Worm (Caenorhabditis elegans) whole organism, L4 larva: Measurements from ENCODE around the gene tra-3.

ENCODE experiments used
- D1046.2 ChIP-seq: fragments of 200-800 bp; sonication (Bioruptor generic); IDR thresholded peaks from 2 replicates; pipeline ENCODE4 v1.3.6; 2022; ENCODE audit warnings: missing genetic modification characterization, missing compliant biosample characterization
- ama-1 ChIP-seq: fragments of 150-350 bp; optimal IDR thresholded peaks from 2 replicates; lab custom pipeline; 2014; ENCODE audit warnings: inconsistent platforms, mixed read lengths
- arid-1 ChIP-seq: fragments of 200-800 bp; sonication (Bioruptor generic); conservative IDR thresholded peaks from 2 replicates; pipeline ENCODE4 v1.3.6; 2022; ENCODE audit warnings: missing genetic modification reagents, missing genetic modification characterization, missing compliant biosample characterization
- attf-4 ChIP-seq: sonication (generic microtip); optimal IDR thresholded peaks from 3 replicates; lab custom pipeline; 2017; ENCODE audit warnings: missing biosample characterization, missing genetic modification characterization
- daf-12 ChIP-seq: fragments of 150-350 bp; optimal IDR thresholded peaks from 2 replicates; lab custom pipeline; 2014; ENCODE audit warnings: missing biosample characterization, missing genetic modification reagents, missing genetic modification characterization
- dpl-1 ChIP-seq: fragments of 150-350 bp; optimal IDR thresholded peaks from 2 replicates; lab custom pipeline; 2014; ENCODE audit warnings: missing biosample characterization, missing genetic modification reagents, missing genetic modification characterization
- fos-1 ChIP-seq: fragments of 150-350 bp; optimal IDR thresholded peaks from 2 replicates; lab custom pipeline; 2014; ENCODE audit warnings: missing biosample characterization, missing genetic modification characterization
- lin-39 ChIP-seq: fragments of 150-350 bp; optimal IDR thresholded peaks from 2 replicates; lab custom pipeline; 2014; ENCODE audit warnings: missing biosample characterization, missing genetic modification reagents, missing genetic modification characterization
- lsy-2 ChIP-seq, 2 experiments: fragments of 150-350 bp in 1 of 2; sonication (generic microtip) in 1 of 2; optimal IDR thresholded peaks; 2 replicates each; lab custom pipeline; 2014 to 2017; ENCODE audit warnings: missing biosample characterization in 2 of 2, missing genetic modification characterization in 2 of 2
- nhr-102 ChIP-seq: sonication (generic microtip); optimal IDR thresholded peaks from 2 replicates; lab custom pipeline; 2016; ENCODE audit warnings: mild to moderate bottlenecking, missing genetic modification characterization, moderate library complexity, missing compliant biosample characterization
- nhr-11 ChIP-seq: fragments of 150-350 bp; optimal IDR thresholded peaks from 2 replicates; lab custom pipeline; 2014; ENCODE audit warnings: missing biosample characterization, missing genetic modification characterization
- pha-4 ChIP-seq, 2 experiments: fragments of 150-350 bp in 1 of 2; fragments of 200-800 bp in 1 of 2; sonication (Bioruptor generic) in 1 of 2; IDR thresholded peaks in 1 of 2; optimal IDR thresholded peaks in 1 of 2; 2 replicates each; pipeline versions ENCODE4 v1.3.6 to Lab custom; 2014 to 2022; ENCODE audit warnings: missing genetic modification characterization in 2 of 2, missing genetic modification reagents in 2 of 2, missing biosample characterization in 1 of 2, missing compliant biosample characterization in 1 of 2

DNA sequence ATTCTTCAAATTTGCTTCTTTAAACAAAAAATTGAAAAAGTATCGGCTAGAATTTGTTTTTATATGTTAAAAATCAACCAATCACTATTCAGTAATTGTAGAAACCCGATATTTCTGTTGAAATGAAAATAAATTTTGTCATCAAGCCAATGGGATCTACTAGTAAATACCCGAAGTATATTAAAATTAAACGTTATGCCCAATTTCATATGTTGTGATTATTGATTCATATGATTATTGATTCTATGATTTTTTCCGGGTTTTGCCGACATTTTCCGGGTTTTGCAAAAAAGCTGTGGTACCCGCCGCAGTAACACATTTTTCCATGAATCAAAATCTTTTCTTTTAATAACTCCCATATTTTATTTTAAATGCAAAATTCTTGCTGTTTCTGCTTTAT, 48.5 kb downstream of the tra-3 start:
- no peak for TF ChIP-seq nhr-102 (tag; lab: Kevin White, UChicago)
- TF ChIP-seq pha-4 (GFP tag; IDR thresholded peaks at IDR 0.05; lab: Robert Waterston, UW) = no peak
- TF ChIP-seq pha-4 (tag; optimal IDR thresholded peaks at IDR 0.05; lab: Kevin White, UChicago) = no peak
- no peak for TF ChIP-seq nhr-11 (tag; lab: Kevin White, UChicago)
- no peak for TF ChIP-seq D1046.2 (GFP tag; lab: Robert Waterston, UW)
- no peak for TF ChIP-seq attf-4
- no peak for TF ChIP-seq daf-12 (tag; lab: Kevin White, UChicago)
- TF ChIP-seq lin-39 (tag; lab: Kevin White, UChicago) = no peak
- TF ChIP-seq ama-1 (lab: Kevin White, UChicago) = no peak
- TF ChIP-seq fos-1 (tag; lab: Kevin White, UChicago) = no peak
- no peak for TF ChIP-seq arid-1
- TF ChIP-seq lsy-2 (tag; optimal IDR thresholded peaks at IDR 0.05; lab: Kevin White, UChicago) = no peak
- TF ChIP-seq dpl-1 = no peak
